Fruit fly (Drosophila melanogaster) whole organism, pupa: ENCODE measurements around the gene AMPKalpha.

Source experiments
- CG10348 ChIP-seq: fragments of 200-800 bp; sonication (Bioruptor generic); IDR thresholded peaks from 2 replicates; pipeline ENCODE4 v1.3.6; 2022; ENCODE audit warnings: missing biosample characterization, missing genetic modification characterization
- CG12605 ChIP-seq: fragments of 200-800 bp; sonication (Bioruptor generic); IDR thresholded peaks from 2 replicates; pipeline ENCODE4 v1.3.6; 2022; ENCODE audit warnings: missing biosample characterization, missing genetic modification characterization
- CG13204 ChIP-seq: fragments of 200-800 bp; sonication (Bioruptor generic); optimal IDR thresholded peaks from 2 replicates; lab custom pipeline; 2018; ENCODE audit warnings: missing biosample characterization, mild to moderate bottlenecking, missing genetic modification characterization, moderate library complexity
- CG14655 ChIP-seq: fragments of 200-800 bp; sonication (Bioruptor generic); optimal IDR thresholded peaks from 3 replicates; lab custom pipeline; 2017; ENCODE audit warnings: mild to moderate bottlenecking, missing biosample characterization, missing genetic modification reagents, missing genetic modification characterization
- CG15710 ChIP-seq: fragments of 200-800 bp; sonication (Bioruptor generic); optimal IDR thresholded peaks from 2 replicates; lab custom pipeline; 2018; ENCODE audit warnings: missing biosample characterization, mild to moderate bottlenecking, missing genetic modification characterization, moderate library complexity
- CG17806 ChIP-seq: fragments of 200-800 bp; sonication (Bioruptor generic); optimal IDR thresholded peaks from 2 replicates; lab custom pipeline; 2018; ENCODE audit warnings: missing biosample characterization, mild to moderate bottlenecking, missing genetic modification characterization, moderate library complexity
- CG32121 ChIP-seq: fragments of 200-800 bp; sonication (Bioruptor generic); IDR thresholded peaks from 2 replicates; pipeline ENCODE4 v1.3.6; 2022; ENCODE audit warnings: missing biosample characterization, missing genetic modification characterization
- CG34367 ChIP-seq: fragments of 200-800 bp; sonication (Bioruptor generic); optimal IDR thresholded peaks from 2 replicates; lab custom pipeline; 2018; ENCODE audit warnings: missing biosample characterization, mild to moderate bottlenecking, missing genetic modification characterization
- CG4496 ChIP-seq: fragments of 200-800 bp; sonication (Bioruptor generic); IDR thresholded peaks from 3 replicates; pipeline ENCODE4 v1.3.6; 2022; ENCODE audit warnings: missing biosample characterization, missing genetic modification characterization
- CG8159 ChIP-seq: fragments of 200-800 bp; sonication (Bioruptor generic); optimal IDR thresholded peaks from 3 replicates; lab custom pipeline; 2018; ENCODE audit warnings: missing biosample characterization, mild to moderate bottlenecking, missing genetic modification characterization, moderate library complexity
- CG8301 ChIP-seq: fragments of 200-800 bp; sonication (Bioruptor generic); optimal IDR thresholded peaks from 2 replicates; lab custom pipeline; 2018; ENCODE audit warnings: missing biosample characterization, mild to moderate bottlenecking, missing genetic modification characterization
- CG9948 ChIP-seq: fragments of 200-800 bp; sonication (Bioruptor generic); optimal IDR thresholded peaks from 2 replicates; lab custom pipeline; 2018; ENCODE audit warnings: missing biosample characterization, mild to moderate bottlenecking, missing genetic modification characterization, moderate library complexity
- D1 ChIP-seq: fragments of 200-800 bp; sonication (Bioruptor generic); optimal IDR thresholded peaks from 2 replicates; lab custom pipeline; 2018; ENCODE audit warnings: missing biosample characterization, mild to moderate bottlenecking, missing genetic modification characterization, moderate library complexity
- EcR ChIP-seq: fragments of 200-800 bp; sonication (Bioruptor generic); optimal IDR thresholded peaks from 3 replicates; lab custom pipeline; 2019; ENCODE audit warnings: missing biosample characterization, missing genetic modification characterization, mild to moderate bottlenecking, moderate library complexity, missing genetic modification reagents
- Ets98B ChIP-seq: fragments of 200-800 bp; sonication (Bioruptor generic); IDR thresholded peaks from 2 replicates; pipeline ENCODE4 v1.3.6; 2022; ENCODE audit warnings: missing biosample characterization, missing genetic modification characterization
- Pif1A ChIP-seq: fragments of 200-800 bp; sonication (Bioruptor generic); optimal IDR thresholded peaks from 3 replicates; lab custom pipeline; 2016; ENCODE audit warnings: missing biosample characterization, missing genetic modification characterization
- Pif1B ChIP-seq: fragments of 200-800 bp; sonication (Bioruptor generic); optimal IDR thresholded peaks from 3 replicates; lab custom pipeline; 2016; ENCODE audit warnings: missing biosample characterization, missing genetic modification characterization
- Snoo ChIP-seq: fragments of 200-800 bp; sonication (Bioruptor generic); optimal IDR thresholded peaks from 3 replicates; lab custom pipeline; 2017; ENCODE audit warnings: missing biosample characterization, mild to moderate bottlenecking, missing genetic modification characterization, inconsistent platforms
- fd96Ca ChIP-seq: fragments of 200-800 bp; sonication (Bioruptor generic); IDR thresholded peaks from 3 replicates; pipeline ENCODE4 v1.3.6; 2022; ENCODE audit warnings: missing biosample characterization, missing genetic modification characterization
- gl ChIP-seq: fragments of 200-800 bp; sonication (Bioruptor generic); optimal IDR thresholded peaks from 2 replicates; lab custom pipeline; 2018; ENCODE audit warnings: missing biosample characterization, mild to moderate bottlenecking, missing genetic modification characterization
- rn ChIP-seq: fragments of 200-800 bp; sonication (Bioruptor generic); IDR thresholded peaks from 2 replicates; pipeline ENCODE4 v1.3.6; 2022; ENCODE audit warnings: missing biosample characterization, missing genetic modification characterization

Gene AMPKalpha

dm6 chrX:1353322-1354212 lies 21.8 kb upstream of the AMPKalpha start, which contains the start of the genes CG12773 and CG11417:
Gene CG12773 (minus strand): TSS chrX:1353981.
Gene CG11417 (plus strand): TSS chrX:1354014.
- TF ChIP-seq CG8159 (tag; lab: Kevin White, UChicago) = no peak
- TF ChIP-seq EcR (GFP tag; lab: Kevin White, UChicago) = peak; percentile 25

- TF ChIP-seq EcR (GFP tag; lab: Kevin White, UChicago) = no peak
- TF ChIP-seq CG9948 (tag; lab: Kevin White, UChicago) = no peak
- TF ChIP-seq CG17806 (tag; lab: Kevin White, UChicago) = no peak
- TF ChIP-seq Pif1B (GFP tag; lab: Kevin White, UChicago) = no peak
- TF ChIP-seq CG14655 (GFP tag; lab: Kevin White, UChicago) = no peak
- TF ChIP-seq D1 (tag; lab: Kevin White, UChicago) = no peak
- TF ChIP-seq CG13204 (GFP tag; lab: Kevin White, UChicago) = no peak
- no peak for TF ChIP-seq CG32121 (GFP tag; lab: Robert Waterston, UW)
- TF ChIP-seq CG4496 (GFP tag; lab: Robert Waterston, UW) = no peak
- no peak for TF ChIP-seq CG12605 (GFP tag; lab: Robert Waterston, UW)
- TF ChIP-seq Snoo = no peak
- no peak for TF ChIP-seq gl (tag; lab: Kevin White, UChicago)
Observed at dm6 chrX:1357501-1357900, 17.8 kb upstream of the AMPKalpha start, which contains the start of gene png. Gene png (minus strand): TSS chrX:1357601.

- TF ChIP-seq CG9948 (tag; lab: Kevin White, UChicago) (no peak), CG14655 (GFP tag; lab: Kevin White, UChicago) (no peak), CG17806 (tag; lab: Kevin White, UChicago) (no peak), Ets98B (GFP tag; lab: Robert Waterston, UW) (no peak), CG34367 (tag; lab: Kevin White, UChicago) (no peak), CG13204 (GFP tag; lab: Kevin White, UChicago) (no peak), D1 (tag; lab: Kevin White, UChicago) (no peak), Pif1A (GFP tag; lab: Kevin White, UChicago) (no peak), EcR (GFP tag; lab: Kevin White, UChicago) (no peak), CG12605 (GFP tag; lab: Robert Waterston, UW) (no peak), Snoo (no peak), CG8301 (tag; lab: Kevin White, UChicago) (no peak)
- TF ChIP-seq, all 21 proteins: peak for 0
Observed at dm6 chrX:1368949-1369348, 6.4 kb upstream of the AMPKalpha start, which contains the start of gene CG14770. Gene CG14770 (plus strand): TSS chrX:1369249.

- TF ChIP-seq CG13204 (GFP tag; lab: Kevin White, UChicago) (no peak), CG8159 (tag; lab: Kevin White, UChicago) (peak; percentile 24), CG17806 (tag; lab: Kevin White, UChicago) (peak; percentile 34), CG10348 (GFP tag; lab: Robert Waterston, UW) (no peak), CG34367 (tag; lab: Kevin White, UChicago) (no peak), Pif1B (GFP tag; lab: Kevin White, UChicago) (no peak), Pif1A (GFP tag; lab: Kevin White, UChicago) (no peak), CG4496 (GFP tag; lab: Robert Waterston, UW) (peak; percentile 79; the same call in 2 of the 3 replicates), Snoo (peak; percentile 43), CG15710 (tag; lab: Kevin White, UChicago) (peak; percentile 29), EcR (GFP tag; lab: Kevin White, UChicago) (no peak), CG8301 (tag; lab: Kevin White, UChicago) (peak; percentile 30), rn (no peak; the same call in 1 of the 2 replicates), CG14655 (GFP tag; lab: Kevin White, UChicago) (no peak), Ets98B (GFP tag; lab: Robert Waterston, UW) (peak; percentile 62), D1 (tag; lab: Kevin White, UChicago) (no peak), CG32121 (GFP tag; lab: Robert Waterston, UW) (peak; percentile 32; the same call in 1 of the 2 replicates), CG9948 (tag; lab: Kevin White, UChicago) (peak; percentile 12), CG12605 (GFP tag; lab: Robert Waterston, UW) (peak; percentile 47), fd96Ca (GFP tag; lab: Robert Waterston, UW) (peak; percentile 38; the same call in 1 of the 3 replicates), gl (tag; lab: Kevin White, UChicago) (no peak)
Observed at dm6 chrX:1370104-1370802, 5.1 kb upstream of the AMPKalpha start, which contains the start of gene ssx. Gene ssx (plus strand): TSS chrX:1370580.

- TF ChIP-seq CG8159 (tag; lab: Kevin White, UChicago) (no peak), CG15710 (tag; lab: Kevin White, UChicago) (no peak), Pif1A (GFP tag; lab: Kevin White, UChicago) (no peak), CG17806 (tag; lab: Kevin White, UChicago) (no peak), fd96Ca (GFP tag; lab: Robert Waterston, UW) (no peak)
Observed at dm6 chrX:1372667-1373066, 2.7 kb upstream of the AMPKalpha start.
